Fruit fly (Drosophila melanogaster) S2 (cell line): ENCODE results near the gene Agpat4.

Source experiments
- CG8478 ChIP-seq: fragments of >200 bp; optimal IDR thresholded peaks from 2 replicates; lab custom pipeline; 2018
- CTCF ChIP-seq, 2 experiments: fragments of >200 bp; optimal IDR thresholded peaks; 2 replicates each; lab custom pipeline; 2018

- TF ChIP-seq CTCF (optimal IDR thresholded peaks at IDR 0.05; lab: Kevin White, UChicago), result no peak
- TF ChIP-seq CG8478 (lab: Kevin White, UChicago), result no peak
Measured at dm6 chr3L:16333013-16333412, 48.4 kb downstream of the Agpat4 start, which contains the start of gene CG13056.
